Fruit fly (Drosophila melanogaster) S2 (cell line): ENCODE measurements around the gene CG4025.

ENCODE experiments used
- CG8478 ChIP-seq: fragments of >200 bp; optimal IDR thresholded peaks from 2 replicates; lab custom pipeline; 2018
- CTCF ChIP-seq, 2 experiments: fragments of >200 bp; optimal IDR thresholded peaks; 2 replicates each; lab custom pipeline; 2018

Gene CG4025

dm6 chrX:2076412-2077357 lies at the start of gene CG4025:
CG4025 (plus strand) TSS chrX:2076966.
- TF ChIP-seq CG8478 (lab: Kevin White, UChicago) (no peak), CTCF (optimal IDR thresholded peaks at IDR 0.05; lab: Kevin White, UChicago) (no peak)

DNA sequence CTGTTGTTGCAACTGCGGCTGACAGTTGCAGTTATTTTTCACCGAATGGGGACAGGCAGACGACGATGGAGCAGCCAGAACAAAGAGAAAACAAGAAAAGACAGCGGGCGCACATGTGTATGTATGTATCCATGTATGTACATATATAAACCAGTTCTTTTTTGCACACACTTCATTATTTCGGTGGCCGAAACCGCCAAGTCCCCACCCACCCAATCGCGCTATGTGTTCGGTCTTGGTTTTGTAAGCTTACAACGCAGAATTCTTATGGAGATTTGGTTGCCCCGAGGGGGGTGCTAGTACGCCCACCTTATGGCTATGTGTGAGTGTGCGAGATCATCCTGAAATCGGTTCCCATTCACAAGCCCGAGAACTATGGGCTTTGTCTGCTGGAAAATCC lies 45.5 kb upstream of the CG4025 start:
- TF ChIP-seq CG8478 (lab: Kevin White, UChicago) (no peak), CTCF (optimal IDR thresholded peaks at IDR 0.05; lab: Kevin White, UChicago) (no peak)

DNA sequence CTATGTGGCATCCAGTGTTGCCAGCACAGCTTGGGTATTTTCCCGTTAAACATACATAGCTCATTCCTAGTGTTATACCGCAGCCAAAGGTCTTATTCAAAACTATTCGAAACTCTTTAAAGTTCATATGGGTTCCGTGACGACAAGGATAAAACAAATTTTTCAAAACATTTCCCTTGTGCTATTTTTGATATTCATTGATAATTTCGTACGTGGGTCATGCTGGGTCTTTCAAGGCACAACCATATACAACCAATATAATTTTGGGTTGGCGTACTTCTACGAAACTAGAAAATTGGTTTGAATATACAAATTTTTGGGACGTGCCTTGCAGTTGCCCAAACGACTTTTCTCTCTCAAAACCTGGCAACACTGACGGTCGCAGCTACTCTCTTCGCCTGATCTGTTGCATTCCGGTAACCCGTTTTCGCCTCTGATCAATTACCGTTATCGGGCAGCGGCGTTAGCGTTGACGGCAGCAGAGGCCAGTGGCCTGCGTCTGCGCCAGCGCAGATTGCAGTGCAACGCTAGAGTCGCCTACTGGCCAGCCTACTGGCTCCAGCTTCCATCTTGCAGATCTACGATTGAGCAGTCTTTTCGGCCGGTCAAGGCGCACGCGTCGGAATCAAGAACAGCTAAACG lies 44.5 kb upstream of the CG4025 start:
- TF ChIP-seq CG8478 (lab: Kevin White, UChicago) (no peak), CTCF (optimal IDR thresholded peaks at IDR 0.05; lab: Kevin White, UChicago) (no peak)

DNA sequence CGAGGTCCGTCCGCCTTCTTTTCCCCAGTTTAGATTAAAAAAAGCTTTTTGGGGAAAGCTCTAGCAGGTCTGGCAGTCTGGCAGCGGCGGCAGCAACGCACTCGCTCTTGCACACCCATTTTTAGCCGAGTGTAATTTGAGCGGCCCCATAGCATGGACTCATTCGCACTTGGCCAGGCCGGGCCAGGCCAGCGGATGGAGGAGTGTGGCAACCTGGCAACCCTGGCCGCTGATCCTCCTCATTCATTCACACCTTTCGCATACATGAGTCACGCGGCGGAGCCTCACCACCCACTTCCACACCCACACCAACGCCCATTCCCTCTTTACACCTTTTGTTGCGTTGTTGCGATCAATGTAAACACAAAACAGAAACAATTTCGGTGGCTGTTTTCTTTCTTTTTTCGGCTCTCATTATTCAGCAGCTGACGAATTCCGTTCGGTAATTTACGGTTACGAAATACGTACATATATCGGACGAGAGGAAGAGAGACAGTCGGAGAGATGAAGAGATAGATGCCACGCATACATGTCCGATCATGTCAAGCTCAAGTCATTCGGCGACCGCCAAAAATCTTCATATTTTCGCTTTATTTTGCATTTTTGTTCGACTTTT lies 43.8 kb upstream of the CG4025 start:
- TF ChIP-seq CG8478 (lab: Kevin White, UChicago) (no peak), CTCF (optimal IDR thresholded peaks at IDR 0.05; lab: Kevin White, UChicago) (no peak)

DNA sequence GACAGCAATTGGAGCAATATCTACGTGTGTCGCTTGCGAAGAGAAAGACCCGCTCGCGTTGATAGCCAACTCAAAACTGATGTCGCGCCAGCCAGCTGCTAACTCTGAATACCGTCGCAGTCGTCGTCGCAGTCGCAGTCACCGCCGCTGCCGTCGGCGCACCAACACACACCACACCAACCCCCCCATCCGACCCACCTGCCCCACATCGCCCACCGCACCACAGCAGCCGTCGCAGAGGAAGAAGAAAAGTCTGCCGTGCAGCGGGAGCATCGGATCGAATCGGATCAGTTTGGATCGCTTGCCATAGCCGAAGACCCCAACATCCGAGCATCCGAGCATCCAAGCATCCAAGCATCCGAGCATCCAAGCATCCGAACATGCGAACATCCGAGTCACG lies 40.4 kb upstream of the CG4025 start:
- TF ChIP-seq CTCF (optimal IDR thresholded peaks at IDR 0.05; lab: Kevin White, UChicago) (no peak), CG8478 (lab: Kevin White, UChicago) (no peak)

dm6 chrX:2036800-2037488 lies 39.8 kb upstream of the CG4025 start:
- TF ChIP-seq CG8478 (lab: Kevin White, UChicago): no peak
- TF ChIP-seq CTCF (optimal IDR thresholded peaks at IDR 0.05; lab: Kevin White, UChicago): no peak

DNA sequence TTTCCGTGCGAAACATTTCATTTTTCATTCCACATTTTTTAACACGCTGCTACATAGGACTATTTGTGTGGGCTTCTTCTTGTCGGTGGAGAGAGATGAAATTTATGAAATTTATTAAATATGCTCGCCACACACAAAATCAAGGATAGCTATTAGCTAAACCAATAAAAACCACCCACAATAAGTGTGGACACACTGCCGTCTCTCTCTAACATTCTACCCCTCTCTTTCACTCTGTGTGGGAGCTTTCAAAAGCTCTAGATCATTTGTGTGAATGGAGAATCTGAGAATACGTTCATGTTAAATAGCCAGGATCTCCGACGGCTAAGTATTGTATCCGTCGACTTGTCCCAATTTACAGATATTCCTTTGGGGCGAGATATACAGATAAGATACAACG lies 39.2 kb upstream of the CG4025 start:
- TF ChIP-seq CTCF (optimal IDR thresholded peaks at IDR 0.05; lab: Kevin White, UChicago) (no peak), CG8478 (lab: Kevin White, UChicago) (no peak)

DNA sequence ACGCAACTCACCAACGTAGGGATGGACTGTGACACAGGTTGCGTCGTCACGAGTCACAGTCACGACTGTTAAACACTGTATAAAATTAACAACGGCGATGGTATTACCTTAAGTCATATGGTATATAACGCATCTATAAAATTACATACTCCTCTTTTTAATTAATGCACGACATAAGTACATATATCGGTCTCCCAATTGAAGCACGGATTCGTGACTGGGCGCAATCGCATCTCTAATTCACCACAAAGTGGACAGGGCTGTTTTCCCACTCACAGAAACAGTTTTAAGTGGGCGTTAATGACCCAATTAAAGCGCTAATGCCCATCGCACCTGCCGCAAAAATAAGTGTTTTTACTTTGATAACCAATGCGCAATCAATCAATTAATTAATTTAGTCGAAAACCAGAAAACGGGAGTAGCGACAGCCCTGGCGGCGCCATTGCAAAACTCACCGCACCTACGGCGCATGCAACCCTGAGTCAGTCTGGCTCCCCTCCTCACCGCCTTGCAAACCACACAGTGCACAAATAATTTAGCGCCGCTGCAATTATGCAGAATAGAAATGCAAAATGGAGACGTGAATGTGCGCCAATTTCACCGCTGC lies 35.4 kb upstream of the CG4025 start, which contains the start of gene CG4313:
CG4313 (plus strand) TSS at position 557 of the 607 bp plus-strand sequence.
- TF ChIP-seq CG8478 (lab: Kevin White, UChicago) (no peak), CTCF (optimal IDR thresholded peaks at IDR 0.05; lab: Kevin White, UChicago) (peak in 1 of 2 experiments; percentile 26)

- TF ChIP-seq CG8478 (lab: Kevin White, UChicago): no peak
- no peak for TF ChIP-seq CTCF (optimal IDR thresholded peaks at IDR 0.05; lab: Kevin White, UChicago)
Measured at dm6 chrX:2041981-2042847, 34.6 kb upstream of the CG4025 start, which contains the start of the genes Actn and usp. Actn (minus strand) TSS chrX:2042311. usp (minus strand) TSS chrX:2042311.

- no peak for TF ChIP-seq CG8478 (lab: Kevin White, UChicago)
- TF ChIP-seq CTCF (optimal IDR thresholded peaks at IDR 0.05; lab: Kevin White, UChicago): no peak
Measured at dm6 chrX:2043660-2044397, 32.9 kb upstream of the CG4025 start, which contains the start of gene CG4325. CG4325 (minus strand) TSS chrX:2043818.

dm6 chrX:2048778-2049686 lies 27.7 kb upstream of the CG4025 start:
- no peak for TF ChIP-seq CTCF (optimal IDR thresholded peaks at IDR 0.05; lab: Kevin White, UChicago)
- TF ChIP-seq CG8478 (lab: Kevin White, UChicago): no peak
